Worm (Caenorhabditis elegans) whole organism, young adult: ENCODE results near the gene fip-5.

Experiments used
- B0019.2 ChIP-seq: fragments of 200-800 bp; sonication (Bioruptor generic); conservative IDR thresholded peaks from 2 replicates; pipeline ENCODE4 v1.3.6; 2022; ENCODE audit warnings: missing genetic modification reagents, missing genetic modification characterization, missing compliant biosample characterization
- C06A6.2 ChIP-seq: fragments of 200-800 bp; sonication (Bioruptor generic); conservative IDR thresholded peaks from 2 replicates; pipeline ENCODE4 v1.3.6; 2022; ENCODE audit warnings: missing genetic modification characterization, missing compliant biosample characterization
- D2030.7 ChIP-seq: fragments of 200-800 bp; sonication (Bioruptor generic); IDR thresholded peaks from 2 replicates; pipeline ENCODE4 v1.3.6; 2022; ENCODE audit warnings: missing genetic modification reagents, missing genetic modification characterization, missing compliant biosample characterization
- F22D6.2 ChIP-seq: sonication (generic microtip); optimal IDR thresholded peaks from 2 replicates; lab custom pipeline; 2016; ENCODE audit warnings: mild to moderate bottlenecking, missing genetic modification characterization, missing compliant biosample characterization
- F37B4.10 ChIP-seq: fragments of 200-800 bp; sonication (Bioruptor generic); IDR thresholded peaks from 2 replicates; pipeline ENCODE4 v1.3.6; 2022; ENCODE audit warnings: missing genetic modification characterization, missing compliant biosample characterization
- F39B2.1 ChIP-seq: fragments of 200-800 bp; sonication (Bioruptor generic); IDR thresholded peaks from 2 replicates; pipeline ENCODE4 v1.3.6; 2022; ENCODE audit warnings: missing genetic modification reagents, missing genetic modification characterization, missing compliant biosample characterization
- F49E8.2 ChIP-seq: sonication (generic microtip); optimal IDR thresholded peaks from 3 replicates; lab custom pipeline; 2017; ENCODE audit warnings: missing genetic modification characterization, mild to moderate bottlenecking, missing compliant biosample characterization, antibody characterized with exemption, moderate library complexity; ENCODE audit not compliant: insufficient read depth
- F57A8.1 ChIP-seq: fragments of 200-800 bp; sonication (Bioruptor generic); optimal IDR thresholded peaks from 2 replicates; lab custom pipeline; 2018; ENCODE audit warnings: mild to moderate bottlenecking, missing genetic modification characterization, moderate library complexity, missing compliant biosample characterization
- T07F8.4 ChIP-seq: sonication (generic microtip); optimal IDR thresholded peaks from 2 replicates; lab custom pipeline; 2016; ENCODE audit warnings: mild to moderate bottlenecking, missing genetic modification characterization, moderate library complexity, missing compliant biosample characterization
- Y53G8AR.9 ChIP-seq: fragments of 200-800 bp; sonication (Bioruptor generic); conservative IDR thresholded peaks from 2 replicates; pipeline ENCODE4 v1.3.6; 2022; ENCODE audit warnings: missing genetic modification reagents, missing genetic modification characterization, missing compliant biosample characterization
- Y79H2A.3 ChIP-seq: fragments of 200-800 bp; sonication (Bioruptor generic); conservative IDR thresholded peaks from 2 replicates; pipeline ENCODE4 v1.3.6; 2022; ENCODE audit warnings: missing genetic modification reagents, missing genetic modification characterization, missing compliant biosample characterization
- akir-1 ChIP-seq: fragments of 200-800 bp; sonication (Bioruptor generic); optimal IDR thresholded peaks from 2 replicates; lab custom pipeline; 2018; ENCODE audit warnings: mild to moderate bottlenecking, missing genetic modification characterization, moderate library complexity, missing compliant biosample characterization
- aptf-3 ChIP-seq: fragments of 200-800 bp; sonication (Bioruptor generic); IDR thresholded peaks from 2 replicates; pipeline ENCODE4 v1.3.6; 2022; ENCODE audit warnings: missing genetic modification characterization, missing compliant biosample characterization
- athp-1 ChIP-seq: sonication (generic microtip); optimal IDR thresholded peaks from 2 replicates; lab custom pipeline; 2017; ENCODE audit warnings: mild to moderate bottlenecking, missing genetic modification characterization, missing compliant biosample characterization
- attf-3 ChIP-seq: fragments of 200-800 bp; sonication (Bioruptor generic); conservative IDR thresholded peaks from 2 replicates; pipeline ENCODE4 v1.3.6; 2022; ENCODE audit warnings: missing genetic modification reagents, missing genetic modification characterization, missing compliant biosample characterization
- bed-1 ChIP-seq: fragments of 200-800 bp; sonication (Bioruptor generic); IDR thresholded peaks from 2 replicates; pipeline ENCODE4 v1.3.6; 2022; ENCODE audit warnings: missing genetic modification reagents, missing genetic modification characterization, missing compliant biosample characterization
- bed-2 ChIP-seq: fragments of 200-800 bp; sonication (Bioruptor generic); IDR thresholded peaks from 2 replicates; pipeline ENCODE4 v1.3.6; 2022; ENCODE audit warnings: missing genetic modification reagents, missing genetic modification characterization, missing compliant biosample characterization
- ceh-27 ChIP-seq: fragments of 200-800 bp; sonication (Bioruptor generic); optimal IDR thresholded peaks from 2 replicates; lab custom pipeline; 2018; ENCODE audit warnings: mild to moderate bottlenecking, missing genetic modification characterization, moderate library complexity, missing compliant biosample characterization
- ceh-40 ChIP-seq: fragments of 200-800 bp; sonication (Bioruptor generic); IDR thresholded peaks from 2 replicates; pipeline ENCODE4 v1.3.6; 2022; ENCODE audit warnings: missing genetic modification characterization, missing compliant biosample characterization
- ceh-91 ChIP-seq: fragments of 200-800 bp; sonication (Bioruptor generic); IDR thresholded peaks from 2 replicates; pipeline ENCODE4 v1.3.6; 2022; ENCODE audit warnings: missing genetic modification reagents, missing genetic modification characterization, missing compliant biosample characterization
- die-1 ChIP-seq: sonication (generic microtip); optimal IDR thresholded peaks from 2 replicates; lab custom pipeline; 2016; ENCODE audit warnings: missing genotype, mild to moderate bottlenecking, missing genetic modification characterization, missing compliant biosample characterization
- dox-1 ChIP-seq: fragments of 200-800 bp; sonication (Bioruptor generic); IDR thresholded peaks from 2 replicates; pipeline ENCODE4 v1.3.6; 2022; ENCODE audit warnings: missing genetic modification reagents, missing genetic modification characterization, missing compliant biosample characterization
- dpl-1 ChIP-seq: fragments of 150-350 bp; optimal IDR thresholded peaks from 2 replicates; lab custom pipeline; 2014; ENCODE audit warnings: missing biosample characterization, missing genetic modification reagents, missing genetic modification characterization
- efl-1 ChIP-seq: fragments of 150-350 bp; optimal IDR thresholded peaks from 2 replicates; lab custom pipeline; 2014; ENCODE audit warnings: missing biosample characterization, missing genetic modification reagents, missing genetic modification characterization
- fkh-3 ChIP-seq: sonication (generic microtip); optimal IDR thresholded peaks from 2 replicates; lab custom pipeline; 2016; ENCODE audit warnings: mild to moderate bottlenecking, missing genetic modification characterization, missing compliant biosample characterization
- hmg-20 ChIP-seq: fragments of 200-800 bp; sonication (Bioruptor generic); IDR thresholded peaks from 2 replicates; pipeline ENCODE4 v1.3.6; 2022; ENCODE audit warnings: missing genetic modification reagents, missing genetic modification characterization, missing compliant biosample characterization
- hsf-1 ChIP-seq: fragments of 200-800 bp; sonication (Bioruptor generic); IDR thresholded peaks from 2 replicates; pipeline ENCODE4 v1.3.6; 2022; ENCODE audit warnings: missing genetic modification reagents, missing genetic modification characterization, missing compliant biosample characterization
- let-607 ChIP-seq, 2 experiments: fragments of 200-800 bp in 1 of 2; sonication (Bioruptor generic) in 1 of 2; sonication (generic microtip) in 1 of 2; optimal IDR thresholded peaks; 2 replicates each; lab custom pipeline; 2016 to 2018; ENCODE audit warnings: mild to moderate bottlenecking in 2 of 2, missing compliant biosample characterization in 2 of 2, missing genetic modification characterization in 2 of 2, moderate library complexity in 2 of 2, missing genotype in 1 of 2
- lin-35 ChIP-seq, 3 experiments: fragments of 150-350 bp in 2 of 3; sonication (generic microtip) in 1 of 3; optimal IDR thresholded peaks; 2 replicates each; lab custom pipeline; 2014 to 2018; ENCODE audit warnings: missing biosample characterization in 3 of 3, missing genetic modification characterization in 3 of 3, missing genetic modification reagents in 3 of 3
- lsy-27 ChIP-seq: sonication (generic microtip); optimal IDR thresholded peaks from 2 replicates; lab custom pipeline; 2017; ENCODE audit warnings: missing genetic modification characterization, mild to moderate bottlenecking, missing compliant biosample characterization, antibody characterized with exemption, missing genotype, borderline replicate concordance; ENCODE audit not compliant: insufficient read depth
- madf-6 ChIP-seq: fragments of 200-800 bp; sonication (Bioruptor generic); IDR thresholded peaks from 2 replicates; pipeline ENCODE4 v1.3.6; 2022; ENCODE audit warnings: missing genetic modification reagents, missing genetic modification characterization, missing compliant biosample characterization
- mxl-1 ChIP-seq: sonication (generic microtip); optimal IDR thresholded peaks from 2 replicates; lab custom pipeline; 2016; ENCODE audit warnings: missing genetic modification characterization, missing compliant biosample characterization
- nhr-120 ChIP-seq: fragments of 200-800 bp; sonication (Bioruptor generic); IDR thresholded peaks from 2 replicates; pipeline ENCODE4 v1.3.6; 2022; ENCODE audit warnings: missing genetic modification characterization, missing compliant biosample characterization
- pha-4 ChIP-seq: fragments of 150-350 bp; sonication (generic microtip); optimal IDR thresholded peaks from 2 replicates; lab custom pipeline; 2014; ENCODE audit warnings: missing biosample characterization, missing genetic modification reagents, missing genetic modification characterization
- rcor-1 ChIP-seq: fragments of 200-800 bp; sonication (Bioruptor generic); IDR thresholded peaks from 2 replicates; pipeline ENCODE4 v1.3.6; 2022; ENCODE audit warnings: missing genetic modification reagents, missing genetic modification characterization, missing compliant biosample characterization
- snpc-1.1 ChIP-seq: sonication (generic microtip); optimal IDR thresholded peaks from 2 replicates; lab custom pipeline; 2017; ENCODE audit warnings: missing genetic modification characterization, mild to moderate bottlenecking, missing compliant biosample characterization, antibody characterized with exemption, moderate library complexity, missing genotype, missing genetic modification reagents; ENCODE audit not compliant: insufficient read depth
- snpc-3.4 ChIP-seq: sonication (generic microtip); optimal IDR thresholded peaks from 2 replicates; lab custom pipeline; 2017; ENCODE audit warnings: missing genetic modification characterization, mild to moderate bottlenecking, missing compliant biosample characterization, antibody characterized with exemption, moderate library complexity, missing genotype, missing genetic modification reagents
- tbx-9 ChIP-seq: sonication (generic microtip); optimal IDR thresholded peaks from 2 replicates; lab custom pipeline; 2016; ENCODE audit warnings: borderline replicate concordance, missing genetic modification characterization, inconsistent platforms, missing compliant biosample characterization
- unc-130 ChIP-seq: sonication (generic microtip); optimal IDR thresholded peaks from 2 replicates; lab custom pipeline; 2016; ENCODE audit warnings: missing genetic modification reagents, missing genetic modification characterization, missing compliant biosample characterization
- zfh-2 ChIP-seq: fragments of 200-800 bp; sonication (Bioruptor generic); conservative IDR thresholded peaks from 2 replicates; pipeline ENCODE4 v1.3.6; 2022; ENCODE audit warnings: missing genetic modification reagents, missing genetic modification characterization, missing compliant biosample characterization

Gene fip-5

DNA sequence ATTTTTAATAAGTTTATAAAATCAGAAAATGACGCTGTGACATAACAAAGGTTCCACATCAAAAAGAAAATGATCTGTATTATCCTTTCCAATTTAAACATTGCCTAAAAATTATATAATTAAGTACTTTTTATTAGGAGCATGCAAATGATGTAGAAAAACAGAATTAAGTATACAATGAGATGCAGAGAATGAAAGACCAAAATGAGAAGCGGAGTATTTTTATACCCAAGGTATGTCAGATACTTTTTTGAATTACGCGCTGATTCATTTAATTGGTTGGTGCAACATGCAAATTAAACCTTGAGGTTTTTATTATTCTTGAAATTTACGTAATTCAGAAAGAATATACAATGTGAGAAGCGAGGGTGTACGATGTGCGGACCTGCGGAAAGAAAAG lies 42.5 kb upstream of the fip-5 start, which contains the start of gene C32A9.1:
Gene C32A9.1 (minus strand): TSS at position 101 of the 400 bp plus-strand sequence.
- TF ChIP-seq F22D6.2 (tag; lab: Kevin White, UChicago) = no peak
- no peak for TF ChIP-seq fkh-3 (tag; lab: Kevin White, UChicago)
- no peak for TF ChIP-seq B0019.2
- TF ChIP-seq F49E8.2 (tag; lab: Kevin White, UChicago) = no peak
- TF ChIP-seq efl-1 (GFP tag; lab: Kevin White, UChicago) = no peak

DNA sequence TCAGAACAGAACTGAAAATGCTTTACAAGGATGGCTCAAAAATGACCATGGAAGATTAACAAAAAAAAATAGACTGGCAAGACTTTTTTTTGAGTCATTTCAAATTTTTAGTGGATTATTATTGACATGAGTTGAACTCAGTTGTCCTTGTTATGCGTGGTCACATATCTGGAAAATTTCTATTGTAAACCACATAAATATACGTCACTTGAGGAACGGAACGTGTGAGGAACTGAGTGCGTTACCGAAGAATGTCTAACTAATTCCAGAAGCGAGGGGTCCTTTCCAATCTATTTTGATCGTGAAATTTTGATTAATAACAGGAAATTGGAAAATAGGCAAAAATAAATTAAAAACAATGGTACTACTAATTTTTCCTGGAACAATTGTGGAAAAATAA lies 40.2 kb upstream of the fip-5 start:
- TF ChIP-seq Y53G8AR.9 (GFP tag; lab: Robert Waterston, UW) = no peak
- TF ChIP-seq D2030.7 (GFP tag; lab: Robert Waterston, UW) = no peak
- TF ChIP-seq dpl-1 (GFP tag; lab: Kevin White, UChicago) = no peak
- TF ChIP-seq madf-6 (GFP tag; lab: Robert Waterston, UW) = no peak
- no peak for TF ChIP-seq bed-1 (GFP tag; lab: Robert Waterston, UW)
- no peak for TF ChIP-seq mxl-1 (tag; lab: Kevin White, UChicago)
- no peak for TF ChIP-seq dox-1 (GFP tag; lab: Robert Waterston, UW)
- TF ChIP-seq snpc-3.4 = no peak
- TF ChIP-seq snpc-1.1 (tag; lab: Kevin White, UChicago) = no peak
- no peak for TF ChIP-seq athp-1 (tag; lab: Kevin White, UChicago)
- TF ChIP-seq pha-4 (tag; lab: Kevin White, UChicago) = no peak
- TF ChIP-seq zfh-2 (GFP tag; lab: Robert Waterston, UW) = no peak
- TF ChIP-seq ceh-40 (GFP tag; lab: Robert Waterston, UW) = no peak
- TF ChIP-seq ceh-91 (GFP tag; lab: Robert Waterston, UW) = no peak
- no peak for TF ChIP-seq bed-2
- TF ChIP-seq rcor-1 (GFP tag; lab: Robert Waterston, UW) = no peak

ce11 chrX:10273392-10273791 lies 29.1 kb upstream of the fip-5 start, which contains the start of gene F41E7.2:
F41E7.2 (plus strand) TSS chrX:10273692.
- TF ChIP-seq hsf-1 = no peak
- no peak for TF ChIP-seq ceh-91 (GFP tag; lab: Robert Waterston, UW)
- TF ChIP-seq hmg-20 = no peak
- TF ChIP-seq T07F8.4 = no peak
- TF ChIP-seq F39B2.1 (GFP tag; lab: Robert Waterston, UW) = no peak
- no peak for TF ChIP-seq aptf-3 (GFP tag; lab: Robert Waterston, UW)
- no peak for TF ChIP-seq pha-4 (tag; lab: Kevin White, UChicago)
- TF ChIP-seq nhr-120 (GFP tag; lab: Robert Waterston, UW) = no peak
- TF ChIP-seq lin-35 (GFP tag; optimal IDR thresholded peaks at IDR 0.05; lab: Kevin White, UChicago) = no peak

DNA sequence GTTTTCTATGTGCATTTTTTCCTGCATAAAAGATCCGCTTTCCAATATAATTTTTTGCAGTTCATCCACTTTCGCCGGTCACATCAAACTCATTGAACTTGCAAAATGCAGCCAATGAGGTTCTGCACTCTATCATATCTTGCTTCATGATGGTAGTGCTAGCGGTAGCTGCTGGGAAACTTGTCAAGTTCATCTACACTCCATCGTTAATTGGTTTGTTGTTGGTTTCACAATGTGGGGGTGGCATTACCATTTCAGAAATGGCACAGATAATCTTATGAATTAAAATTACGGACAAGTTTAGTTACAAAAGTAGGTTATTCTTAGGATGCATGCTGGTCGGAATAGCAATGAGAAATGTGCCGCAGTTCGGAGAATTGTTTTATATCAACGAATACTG lies 28.1 kb upstream of the fip-5 start:
- no peak for TF ChIP-seq ceh-27 (GFP tag; lab: Kevin White, UChicago)
- no peak for TF ChIP-seq lsy-27 (tag; lab: Kevin White, UChicago)
- TF ChIP-seq C06A6.2 (GFP tag; lab: Robert Waterston, UW) = no peak
- no peak for TF ChIP-seq Y79H2A.3 (GFP tag; lab: Robert Waterston, UW)
- TF ChIP-seq attf-3 = no peak
- TF ChIP-seq akir-1 (GFP tag; lab: Kevin White, UChicago) = no peak
- TF ChIP-seq hsf-1 = no peak
- no peak for TF ChIP-seq F37B4.10
- TF ChIP-seq F57A8.1 (GFP tag; lab: Kevin White, UChicago) = no peak
- TF ChIP-seq die-1 (tag; lab: Kevin White, UChicago) = no peak
- no peak for TF ChIP-seq let-607 (tag; optimal IDR thresholded peaks at IDR 0.05; lab: Kevin White, UChicago)
- no peak for TF ChIP-seq tbx-9 (tag; lab: Kevin White, UChicago)
- no peak for TF ChIP-seq B0019.2
- no peak for TF ChIP-seq unc-130 (GFP tag; lab: Kevin White, UChicago)
- TF ChIP-seq, all 124 proteins: peak for 0
